Fruit fly (Drosophila melanogaster) whole organism, embryonic: ENCODE results near the gene CG6083.

Experiments used
- Aef1 ChIP-seq: fragments of 200-800 bp; sonication (Bioruptor generic); IDR thresholded peaks from 3 replicates; pipeline ENCODE4 v1.3.6; 2022; ENCODE audit warnings: missing biosample characterization, missing genetic modification characterization
- B-H1 ChIP-seq: fragments of 200-800 bp; sonication (Bioruptor generic); IDR thresholded peaks from 3 replicates; pipeline ENCODE4 v1.3.6; 2022; ENCODE audit warnings: missing biosample characterization, missing genetic modification characterization
- BEAF-32 ChIP-seq: fragments of 200-800 bp; sonication (Bioruptor generic); optimal IDR thresholded peaks from 3 replicates; lab custom pipeline; 2017; ENCODE audit warnings: missing biosample characterization, missing genetic modification characterization, mild to moderate bottlenecking, moderate library complexity, missing genetic modification reagents
- CG10267 ChIP-seq: fragments of 200-800 bp; sonication (Bioruptor generic); optimal IDR thresholded peaks from 2 replicates; lab custom pipeline; 2018; ENCODE audit warnings: missing biosample characterization, mild to moderate bottlenecking, missing genetic modification characterization, moderate library complexity
- CG10366 ChIP-seq: fragments of 200-800 bp; sonication (Bioruptor generic); IDR thresholded peaks from 2 replicates; pipeline ENCODE4 v1.3.6; 2022; ENCODE audit warnings: missing biosample characterization, missing genetic modification characterization
- CG10431 ChIP-seq: fragments of 200-800 bp; sonication (Bioruptor generic); optimal IDR thresholded peaks from 3 replicates; lab custom pipeline; 2018; ENCODE audit warnings: missing biosample characterization, mild to moderate bottlenecking, missing genetic modification characterization
- CG12769 ChIP-seq: fragments of 200-800 bp; sonication (Bioruptor generic); optimal IDR thresholded peaks from 2 replicates; lab custom pipeline; 2019; ENCODE audit warnings: missing biosample characterization, mild to moderate bottlenecking, missing genetic modification characterization, moderate library complexity
- CG12942 ChIP-seq: fragments of 200-800 bp; sonication (Bioruptor generic); optimal IDR thresholded peaks from 3 replicates; lab custom pipeline; 2016; ENCODE audit warnings: missing biosample characterization, missing genetic modification characterization
- CG13287 ChIP-seq: fragments of 200-800 bp; sonication (Bioruptor generic); IDR thresholded peaks from 2 replicates; pipeline ENCODE4 v1.3.6; 2022; ENCODE audit warnings: missing biosample characterization, missing genetic modification characterization; ENCODE audit not compliant: partially characterized antibody
- CG13624 ChIP-seq: fragments of 200-800 bp; sonication (Bioruptor generic); optimal IDR thresholded peaks from 2 replicates; lab custom pipeline; 2016; ENCODE audit warnings: missing biosample characterization, missing genetic modification characterization
- CG15514 ChIP-seq: fragments of 200-800 bp; sonication (Bioruptor generic); optimal IDR thresholded peaks from 3 replicates; lab custom pipeline; 2017; ENCODE audit warnings: missing biosample characterization, missing genetic modification characterization, mild to moderate bottlenecking, moderate library complexity, missing genetic modification reagents
- CG1603 ChIP-seq: fragments of 200-800 bp; sonication (Bioruptor generic); optimal IDR thresholded peaks from 2 replicates; lab custom pipeline; 2019; ENCODE audit warnings: missing biosample characterization, mild to moderate bottlenecking, missing genetic modification characterization, moderate library complexity
- CG18011 ChIP-seq: fragments of 200-800 bp; sonication (Bioruptor generic); optimal IDR thresholded peaks from 2 replicates; lab custom pipeline; 2017; ENCODE audit warnings: missing biosample characterization, missing genetic modification characterization, mild to moderate bottlenecking, moderate library complexity, missing genotype
- CG18619 ChIP-seq: fragments of 200-800 bp; sonication (Bioruptor generic); optimal IDR thresholded peaks from 3 replicates; lab custom pipeline; 2017; ENCODE audit warnings: missing biosample characterization, mild to moderate bottlenecking, missing genetic modification characterization
- CG3163 ChIP-seq: fragments of 200-800 bp; sonication (Bioruptor generic); optimal IDR thresholded peaks from 3 replicates; lab custom pipeline; 2016; ENCODE audit warnings: missing biosample characterization, missing genetic modification characterization
- CG34224 ChIP-seq: fragments of 200-800 bp; sonication (Bioruptor generic); IDR thresholded peaks from 3 replicates; pipeline ENCODE4 v1.3.6; 2022; ENCODE audit warnings: missing biosample characterization, missing genetic modification characterization; ENCODE audit not compliant: partially characterized antibody
- CG6683 ChIP-seq: fragments of 200-800 bp; sonication (Bioruptor generic); optimal IDR thresholded peaks from 2 replicates; lab custom pipeline; 2017; ENCODE audit warnings: missing biosample characterization, mild to moderate bottlenecking, missing genetic modification characterization, missing genetic modification reagents
- CG9797 ChIP-seq: fragments of 200-800 bp; sonication (Bioruptor generic); optimal IDR thresholded peaks from 3 replicates; lab custom pipeline; 2018; ENCODE audit warnings: missing biosample characterization, mild to moderate bottlenecking, missing genetic modification characterization
- Dll ChIP-seq: fragments of 200-800 bp; sonication (Bioruptor generic); IDR thresholded peaks from 4 replicates; pipeline ENCODE4 v1.3.6; 2022; ENCODE audit warnings: missing biosample characterization, missing genetic modification characterization; ENCODE audit not compliant: partially characterized antibody
- Doc3 ChIP-seq: fragments of 200-800 bp; sonication (Bioruptor generic); IDR thresholded peaks from 3 replicates; pipeline ENCODE4 v1.3.6; 2022; ENCODE audit warnings: missing biosample characterization, missing genetic modification characterization; ENCODE audit not compliant: partially characterized antibody
- Dp ChIP-seq: fragments of 200-800 bp; sonication (Bioruptor generic); optimal IDR thresholded peaks from 2 replicates; lab custom pipeline; 2018; ENCODE audit warnings: missing biosample characterization, mild to moderate bottlenecking, missing genetic modification characterization, moderate library complexity
- Dref ChIP-seq: fragments of 200-800 bp; sonication (Bioruptor generic); IDR thresholded peaks from 2 replicates; pipeline ENCODE4 v1.3.6; 2022; ENCODE audit warnings: missing biosample characterization, missing genetic modification characterization
- ERR ChIP-seq: fragments of 200-800 bp; sonication (Bioruptor generic); optimal IDR thresholded peaks from 2 replicates; lab custom pipeline; 2016; ENCODE audit warnings: missing biosample characterization, missing genetic modification characterization
- Ets97D ChIP-seq: fragments of 200-800 bp; sonication (Bioruptor generic); optimal IDR thresholded peaks from 3 replicates; lab custom pipeline; 2016; ENCODE audit warnings: missing biosample characterization, missing genetic modification characterization
- Fer1 ChIP-seq: fragments of 200-800 bp; sonication (Bioruptor generic); optimal IDR thresholded peaks from 2 replicates; lab custom pipeline; 2017; ENCODE audit warnings: missing biosample characterization, mild to moderate bottlenecking, missing genetic modification characterization
- HHEX ChIP-seq: fragments of 200-800 bp; sonication (Bioruptor generic); optimal IDR thresholded peaks from 3 replicates; lab custom pipeline; 2017; ENCODE audit warnings: missing biosample characterization, mild to moderate bottlenecking, missing genetic modification characterization, missing genetic modification reagents
- Hr39 ChIP-seq: fragments of >200 bp; optimal IDR thresholded peaks from 2 replicates; lab custom pipeline; 2017
- Nf-YA ChIP-seq: fragments of 200-800 bp; sonication (Bioruptor generic); IDR thresholded peaks from 2 replicates; pipeline ENCODE4 v1.3.6; 2022; ENCODE audit warnings: missing biosample characterization, missing genetic modification characterization
- Pdp1 ChIP-seq, 2 experiments: fragments of 200-800 bp; sonication (Bioruptor generic); optimal IDR thresholded peaks; 3 replicates each; lab custom pipeline; 2016; ENCODE audit warnings: missing biosample characterization in 2 of 2, missing genetic modification characterization in 2 of 2, mild to moderate bottlenecking in 1 of 2, moderate library complexity in 1 of 2
- Sin3A ChIP-seq: fragments of >200 bp; optimal IDR thresholded peaks from 2 replicates; lab custom pipeline; 2018
- Sry-β ChIP-seq: fragments of 200-800 bp; sonication (Bioruptor generic); optimal IDR thresholded peaks from 2 replicates; lab custom pipeline; 2018; ENCODE audit warnings: missing biosample characterization, mild to moderate bottlenecking, missing genetic modification characterization, moderate library complexity
- Xbp1 ChIP-seq: fragments of 200-800 bp; sonication (Bioruptor generic); optimal IDR thresholded peaks from 3 replicates; lab custom pipeline; 2016; ENCODE audit warnings: missing biosample characterization, mild to moderate bottlenecking, missing genetic modification characterization
- dati ChIP-seq: fragments of 200-800 bp; sonication (Bioruptor generic); IDR thresholded peaks from 2 replicates; pipeline ENCODE4 v1.3.6; 2022; ENCODE audit warnings: missing biosample characterization, missing genetic modification characterization
- dm ChIP-seq: fragments of 200-800 bp; sonication (Bioruptor generic); optimal IDR thresholded peaks from 3 replicates; lab custom pipeline; 2016; ENCODE audit warnings: missing biosample characterization, missing genetic modification characterization
- esg ChIP-seq: fragments of 200-800 bp; sonication (Bioruptor generic); conservative IDR thresholded peaks from 2 replicates; pipeline ENCODE4 v1.3.6; 2022; ENCODE audit warnings: missing biosample characterization, missing genetic modification characterization
- gfzf ChIP-seq: fragments of 200-800 bp; sonication (Bioruptor generic); optimal IDR thresholded peaks from 2 replicates; lab custom pipeline; 2016; ENCODE audit warnings: missing biosample characterization, mild to moderate bottlenecking, missing genetic modification characterization, moderate library complexity
- hb ChIP-seq: fragments of 200-800 bp; sonication (Bioruptor generic); IDR thresholded peaks from 3 replicates; pipeline ENCODE4 v1.3.6; 2022; ENCODE audit warnings: missing biosample characterization, missing genetic modification characterization; ENCODE audit not compliant: partially characterized antibody
- her ChIP-seq: fragments of 200-800 bp; sonication (Bioruptor generic); optimal IDR thresholded peaks from 2 replicates; lab custom pipeline; 2016; ENCODE audit warnings: missing biosample characterization, missing genetic modification characterization
- maf-S ChIP-seq: fragments of 200-800 bp; sonication (Bioruptor generic); optimal IDR thresholded peaks from 2 replicates; lab custom pipeline; 2016; ENCODE audit warnings: missing biosample characterization, missing genetic modification characterization
- otp ChIP-seq: fragments of 200-800 bp; sonication (Bioruptor generic); IDR thresholded peaks from 3 replicates; pipeline ENCODE4, ENCODE4 v1.3.6; 2022; ENCODE audit warnings: missing biosample characterization, missing genetic modification characterization
- pho ChIP-seq: fragments of 200-800 bp; sonication (Bioruptor generic); optimal IDR thresholded peaks from 2 replicates; lab custom pipeline; 2016; ENCODE audit warnings: missing biosample characterization, missing genetic modification characterization
- ranshi ChIP-seq: fragments of 200-800 bp; sonication (Bioruptor generic); IDR thresholded peaks from 2 replicates; pipeline ENCODE4 v1.3.6; 2022; ENCODE audit warnings: missing biosample characterization, missing genetic modification characterization
- sens ChIP-seq: fragments of 200-800 bp; sonication (Bioruptor generic); peaks from one replicate; lab custom pipeline; 2016; ENCODE audit warnings: missing biosample characterization, missing genetic modification characterization
- sens-2 ChIP-seq: fragments of 200-800 bp; sonication (Bioruptor generic); IDR thresholded peaks from 2 replicates; pipeline ENCODE4 v1.3.6; 2022; ENCODE audit warnings: missing biosample characterization, missing genetic modification characterization
- sna ChIP-seq: fragments of 200-800 bp; sonication (Bioruptor generic); IDR thresholded peaks from 2 replicates; pipeline ENCODE4 v1.3.6; 2022; ENCODE audit warnings: missing biosample characterization, missing genetic modification characterization; ENCODE audit not compliant: partially characterized antibody
- ssp ChIP-seq: fragments of 200-800 bp; sonication (Bioruptor generic); IDR thresholded peaks from 2 replicates; pipeline ENCODE4 v1.3.6; 2022; ENCODE audit warnings: missing biosample characterization, missing genetic modification characterization
- stwl ChIP-seq: fragments of 200-800 bp; sonication (Bioruptor generic); optimal IDR thresholded peaks from 3 replicates; lab custom pipeline; 2018; ENCODE audit warnings: missing biosample characterization, mild to moderate bottlenecking, missing genetic modification characterization, moderate library complexity
- tap ChIP-seq: fragments of 200-800 bp; optimal IDR thresholded peaks from 3 replicates; lab custom pipeline; 2019; ENCODE audit warnings: missing biosample characterization, mild to moderate bottlenecking, missing genetic modification characterization, moderate library complexity
- vvl ChIP-seq: fragments of 200-800 bp; sonication (Bioruptor generic); IDR thresholded peaks from 2 replicates; pipeline ENCODE4 v1.3.6; 2022; ENCODE audit warnings: missing biosample characterization, missing genetic modification characterization
- wor ChIP-seq: fragments of 200-800 bp; sonication (Bioruptor generic); IDR thresholded peaks from 2 replicates; pipeline ENCODE4 v1.3.6; 2022; ENCODE audit warnings: missing biosample characterization, missing genetic modification characterization
- zfh2 ChIP-seq: fragments of 200-800 bp; sonication (Bioruptor generic); optimal IDR thresholded peaks from 2 replicates; lab custom pipeline; 2016; ENCODE audit warnings: missing biosample characterization, missing genetic modification characterization

The CG6083 gene

DNA sequence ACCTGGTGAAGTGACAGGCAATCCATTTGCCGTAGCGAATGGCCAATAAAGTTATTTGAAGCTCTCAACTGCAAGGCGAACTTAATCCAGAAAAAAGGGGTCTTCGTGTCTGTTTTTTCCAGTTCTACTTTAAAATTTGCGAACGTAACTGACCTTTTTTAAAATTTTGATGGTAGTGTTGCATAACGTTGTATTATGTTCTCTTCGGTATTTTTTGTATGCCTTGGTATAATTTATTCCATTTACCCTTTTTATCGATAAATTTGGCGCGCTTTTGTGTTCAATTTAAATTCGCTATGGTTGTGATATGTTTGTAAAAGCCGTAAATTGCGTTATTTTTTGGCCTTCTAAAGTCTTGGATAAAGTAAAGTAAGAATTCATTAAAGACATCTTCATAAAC, 4.8 kb upstream of the CG6083 start:
- TF ChIP-seq Nf-YA (GFP tag; lab: Robert Waterston, UW) (no peak), zfh2 (GFP tag; lab: Kevin White, UChicago) (no peak), CG12769 (tag; lab: Kevin White, UChicago) (no peak), dati (GFP tag; lab: Robert Waterston, UW) (no peak), CG12942 (GFP tag; lab: Kevin White, UChicago) (no peak), CG18011 (GFP tag; lab: Kevin White, UChicago) (no peak), CG10366 (no peak), her (peak; percentile 16), CG13287 (GFP tag; lab: Robert Waterston, UW) (peak; percentile 56; the same call in 1 of the 2 replicates), vvl (peak; percentile 91), maf-S (no peak), stwl (tag; lab: Kevin White, UChicago) (peak; percentile 81), pho (GFP tag; lab: Kevin White, UChicago) (no peak), B-H1 (GFP tag; lab: Robert Waterston, UW) (no peak), Dp (GFP tag; lab: Kevin White, UChicago) (peak; percentile 93), Sry-β (GFP tag; lab: Kevin White, UChicago) (no peak), CG18619 (GFP tag; lab: Kevin White, UChicago) (no peak), ranshi (no peak), sens-2 (GFP tag; lab: Robert Waterston, UW) (no peak), CG9797 (peak; percentile 23), CG10267 (peak; percentile 93), CG34224 (GFP tag; lab: Robert Waterston, UW) (peak; percentile 21; the same call in 2 of the 3 replicates), Fer1 (GFP tag; lab: Kevin White, UChicago) (no peak), CG3163 (GFP tag; lab: Kevin White, UChicago) (no peak), Dref (GFP tag; lab: Robert Waterston, UW) (peak; percentile 68), esg (GFP tag; lab: Robert Waterston, UW) (no peak), HHEX (no peak), Sin3A (lab: Kevin White, UChicago) (no peak), CG15514 (GFP tag; lab: Kevin White, UChicago) (peak; percentile 57), sna (GFP tag; lab: Robert Waterston, UW) (no peak), Dll (GFP tag; lab: Robert Waterston, UW) (peak; percentile 32; the same call in 1 of the 4 replicates), Doc3 (0 out of 3 replicates have a peak, but pooled peaks have one; percentile 36), sens (peak; percentile 32), Pdp1 (GFP tag; optimal IDR thresholded peaks at IDR 0.05; lab: Kevin White, UChicago) (peak in 1 of 2 experiments; percentile 64), Aef1 (GFP tag; lab: Robert Waterston, UW) (no peak), CG13624 (no peak), Xbp1 (GFP tag; lab: Kevin White, UChicago) (no peak), CG10431 (no peak), otp (GFP tag; lab: Robert Waterston, UW) (no peak), wor (GFP tag; lab: Robert Waterston, UW) (no peak), Hr39 (lab: Kevin White, UChicago) (no peak), Ets97D (GFP tag; lab: Kevin White, UChicago) (peak; percentile 33), dm (GFP tag; lab: Kevin White, UChicago) (no peak), tap (tag; lab: Kevin White, UChicago) (no peak), CG1603 (tag; lab: Kevin White, UChicago) (peak; percentile 5), ERR (GFP tag; lab: Kevin White, UChicago) (no peak), ssp (GFP tag; lab: Robert Waterston, UW) (no peak), hb (GFP tag; lab: Robert Waterston, UW) (no peak), gfzf (GFP tag; lab: Kevin White, UChicago) (peak; percentile 60), CG6683 (no peak), BEAF-32 (peak; percentile 36)
